Fruit fly (Drosophila melanogaster): ENCODE results near the gene CG5953.

DNA sequence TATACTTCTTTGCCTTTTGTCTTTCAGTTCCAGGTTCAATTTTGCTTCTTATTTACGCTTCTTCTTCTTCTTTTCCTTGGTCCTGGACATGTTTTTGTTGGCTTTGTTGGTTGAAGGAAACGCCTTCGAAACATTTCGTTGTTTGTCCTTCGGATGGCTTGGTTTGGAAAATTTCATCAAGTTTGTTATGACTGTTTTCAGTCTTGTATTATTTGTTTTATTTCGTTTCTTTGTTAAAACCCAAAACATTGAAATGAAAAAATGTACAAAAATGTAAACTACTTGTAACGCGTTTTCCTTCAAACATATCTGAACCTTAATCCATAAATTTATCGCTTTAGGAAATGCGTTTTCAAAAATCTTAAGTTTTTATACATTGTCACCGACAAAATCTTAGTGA, 9.6 kb upstream of the CG5953 start, which contains the start of gene CG31816:
- no peak for TF ChIP-seq CTCF (optimal IDR thresholded peaks at IDR 0.05)
- TF ChIP-seq CG8478 (optimal IDR thresholded peaks at IDR 0.05), result no peak

All from S2 (cell line).